Fruit fly (Drosophila melanogaster) whole organism, adult: Measurements from ENCODE around the gene ND-B8.

Experiments
- CG11617 ChIP-seq: fragments of 200-800 bp; sonication (Bioruptor generic); optimal IDR thresholded peaks from 2 replicates; lab custom pipeline; 2017; ENCODE audit warnings: mild to moderate bottlenecking, missing biosample characterization, missing genetic modification reagents, missing genetic modification characterization
- CG14711 ChIP-seq: fragments of 200-800 bp; sonication (Bioruptor generic); optimal IDR thresholded peaks from 2 replicates; lab custom pipeline; 2018; ENCODE audit warnings: missing biosample characterization, mild to moderate bottlenecking, missing genetic modification characterization, moderate library complexity
- CG7101 ChIP-seq: fragments of 200-800 bp; sonication (Bioruptor generic); optimal IDR thresholded peaks from 2 replicates; lab custom pipeline; 2018; ENCODE audit warnings: missing biosample characterization, mild to moderate bottlenecking, missing genetic modification characterization, moderate library complexity
- Crg-1 ChIP-seq: fragments of 200-800 bp; sonication (Bioruptor generic); optimal IDR thresholded peaks from 2 replicates; lab custom pipeline; 2016; ENCODE audit warnings: missing biosample characterization, missing genetic modification characterization
- Hr96 ChIP-seq: fragments of 200-800 bp; sonication (Bioruptor generic); optimal IDR thresholded peaks from 2 replicates; lab custom pipeline; 2016; ENCODE audit warnings: missing biosample characterization, missing genetic modification characterization
- Mnt ChIP-seq: fragments of 200-800 bp; sonication (Bioruptor generic); optimal IDR thresholded peaks from 2 replicates; lab custom pipeline; 2016; ENCODE audit warnings: missing biosample characterization, mild to moderate bottlenecking, missing genetic modification characterization
- cnc ChIP-seq, 2 experiments: fragments of >200 bp; optimal IDR thresholded peaks; 2 replicates each; lab custom pipeline; 2017
- kay ChIP-seq: fragments of 200-800 bp; sonication (Bioruptor generic); peaks from one replicate; lab custom pipeline; 2016; ENCODE audit warnings: missing biosample characterization, missing genetic modification characterization, borderline replicate concordance

DNA sequence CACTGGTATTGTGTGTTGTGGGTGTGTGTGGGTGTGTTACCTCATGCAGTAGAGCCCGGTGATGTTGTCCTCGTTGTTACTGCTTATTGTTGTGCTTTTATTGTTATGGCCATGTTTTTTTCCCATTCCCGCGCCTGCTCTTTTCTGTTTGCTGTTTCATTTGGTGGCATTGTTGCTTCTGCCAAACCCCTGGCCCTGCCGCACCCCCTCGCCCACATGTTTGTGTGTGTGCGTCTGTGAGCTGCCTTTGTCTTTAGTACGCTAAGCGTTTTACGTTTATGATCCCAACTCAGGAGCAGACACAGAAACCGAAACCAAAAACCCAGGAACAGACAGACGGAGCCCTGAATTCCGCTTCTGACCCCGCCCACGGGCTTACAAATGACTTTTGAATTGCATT lies 40.4 kb upstream of the ND-B8 start:
- no peak for TF ChIP-seq Mnt
- no peak for TF ChIP-seq CG7101 (tag; lab: Kevin White, UChicago)
- no peak for TF ChIP-seq cnc (optimal IDR thresholded peaks at IDR 0.05; lab: Kevin White, UChicago)
- no peak for TF ChIP-seq Crg-1
- no peak for TF ChIP-seq kay
- TF ChIP-seq Hr96, result no peak
- TF ChIP-seq CG11617 (GFP tag; lab: Kevin White, UChicago), result no peak
- TF ChIP-seq CG14711 (tag; lab: Kevin White, UChicago), result no peak
